Worm (Caenorhabditis elegans): ENCODE data around the gene F10C1.8.
"Not testable (repeated sequence)": the region's sequence is repeated elsewhere in the genome, so short reads cannot be mapped to it uniquely, and the experiment has no call there.

F10C1.8 gene

ce11 chrII:5745088-5745487, 9.2 kb upstream of the F10C1.8 start, which contains the start of gene F10C1.9:
Gene F10C1.9 (minus strand): TSS chrII:5745284.
- TF ChIP-seq elt-2 (tag; optimal IDR thresholded peaks at IDR 0.05) (peak; percentile 69), ztf-11 (tag; optimal IDR thresholded peaks at IDR 0.05) (no peak)

ce11 chrII:5747312-5747711, 7.0 kb upstream of the F10C1.8 start:
- TF ChIP-seq tbx-2 (tag; optimal IDR thresholded peaks at IDR 0.05) (no peak), elt-2 (tag; optimal IDR thresholded peaks at IDR 0.05) (peak; percentile 94)

ce11 chrII:5748395-5748794, 5.9 kb upstream of the F10C1.8 start:
- TF ChIP-seq skn-1 (tag; optimal IDR thresholded peaks at IDR 0.05) (peak; percentile 1), pha-4 (tag; optimal IDR thresholded peaks at IDR 0.05) (peak; percentile 39), elt-2 (tag; optimal IDR thresholded peaks at IDR 0.05) (peak; percentile 100), jun-1 (tag; optimal IDR thresholded peaks at IDR 0.05) (peak; percentile 76), pqm-1 (tag; optimal IDR thresholded peaks at IDR 0.05) (peak; percentile 97), ceh-16 (tag; optimal IDR thresholded peaks at IDR 0.05) (no peak), fos-1 (tag; optimal IDR thresholded peaks at IDR 0.05) (no peak)

DNA sequence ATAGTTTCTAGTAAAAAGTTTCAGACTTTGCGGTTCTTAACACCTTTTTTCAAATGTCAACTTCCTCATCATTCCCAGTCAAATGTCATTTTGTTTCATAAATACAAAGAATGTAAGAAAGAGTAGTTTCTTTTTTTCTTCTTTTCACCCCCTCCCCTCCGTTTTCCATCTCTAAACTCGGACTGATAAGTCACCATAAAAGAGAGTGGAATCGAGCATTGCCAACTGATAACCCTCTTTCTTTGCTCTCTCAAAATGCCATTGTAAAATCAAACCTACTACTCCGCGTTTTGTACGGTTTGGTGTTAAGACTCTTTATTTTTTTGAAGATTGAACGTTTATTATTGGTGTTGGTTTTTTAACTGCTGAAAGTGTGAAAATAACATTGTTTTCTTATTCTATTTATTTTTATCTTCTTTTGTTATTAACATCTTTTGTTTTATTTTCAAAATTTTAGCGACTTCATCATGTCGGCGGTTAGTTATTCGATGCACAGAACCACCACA, 4.5 kb upstream of the F10C1.8 start, which contains the start of gene ifb-2:
ifb-2 (plus strand) TSS at position 456 of the 506 bp plus-strand sequence.
- no peak for TF ChIP-seq R02D3.7 (tag; optimal IDR thresholded peaks at IDR 0.05)
- TF ChIP-seq pqm-1 (tag; optimal IDR thresholded peaks at IDR 0.05): peak; percentile 90
- peak; percentile 96 for TF ChIP-seq elt-2 (tag; optimal IDR thresholded peaks at IDR 0.05)
- TF ChIP-seq nhr-77 (tag; optimal IDR thresholded peaks at IDR 0.05): no peak
- no peak for TF ChIP-seq eor-1 (tag; optimal IDR thresholded peaks at IDR 0.05)
- TF ChIP-seq ceh-9 (tag; optimal IDR thresholded peaks at IDR 0.05): no peak
- no peak for TF ChIP-seq ztf-11 (tag; optimal IDR thresholded peaks at IDR 0.05)
- no peak for TF ChIP-seq snpc-4 (tag; optimal IDR thresholded peaks at IDR 0.05)

DNA sequence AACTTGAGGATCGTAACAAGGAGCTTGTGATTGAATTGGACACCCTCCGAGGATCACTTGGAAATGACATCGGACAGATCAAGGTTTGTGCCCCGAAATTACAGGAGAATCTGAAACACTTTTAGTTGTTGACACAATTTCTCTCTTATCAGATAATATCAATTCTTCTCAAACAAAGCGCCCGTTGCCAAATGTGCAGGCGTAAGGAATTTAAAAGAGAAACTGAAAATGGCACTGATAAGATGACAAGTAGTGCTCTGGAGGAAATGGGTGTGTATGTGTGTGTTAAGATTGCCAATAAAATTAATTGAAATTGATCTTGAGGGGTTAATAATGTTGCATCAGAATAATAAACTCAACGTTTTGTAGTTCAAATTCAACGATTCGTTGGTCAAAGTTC, 2.9 kb upstream of the F10C1.8 start:
- peak; percentile 39 for TF ChIP-seq pha-4 (tag; optimal IDR thresholded peaks at IDR 0.05)
- peak; percentile 97 for TF ChIP-seq elt-2 (tag; optimal IDR thresholded peaks at IDR 0.05)
- no peak for TF ChIP-seq egl-27 (tag; optimal IDR thresholded peaks at IDR 0.05)
- TF ChIP-seq ceh-16 (tag; optimal IDR thresholded peaks at IDR 0.05): no peak
- no peak for TF ChIP-seq hmg-11 (tag; optimal IDR thresholded peaks at IDR 0.05)
- peak; percentile 92 for TF ChIP-seq pqm-1 (tag; optimal IDR thresholded peaks at IDR 0.05)

ce11 chrII:5757656-5758055, 3.4 kb downstream of the F10C1.8 start, which contains the start of the genes F10C1.3 and F10C1.23:
Gene F10C1.3 (minus strand): TSS chrII:5757756.
Gene F10C1.23 (plus strand): TSS chrII:5758040.
- TF ChIP-seq ama-1 (optimal IDR thresholded peaks at IDR 0.05); elt-1 (tag; optimal IDR thresholded peaks at IDR 0.05); nhr-237 (tag; optimal IDR thresholded peaks at IDR 0.05): not testable (repeated sequence)

ce11 chrII:5765318-5765717, 11.1 kb downstream of the F10C1.8 start, which contains the start of gene ifb-1:
Gene ifb-1 (plus strand): TSS chrII:5765618.
- TF ChIP-seq ceh-16 (tag; optimal IDR thresholded peaks at IDR 0.05) (no peak), aly-2 (tag; optimal IDR thresholded peaks at IDR 0.05) (no peak), ztf-11 (tag; optimal IDR thresholded peaks at IDR 0.05) (no peak), eor-1 (tag; optimal IDR thresholded peaks at IDR 0.05) (no peak), jun-1 (tag; optimal IDR thresholded peaks at IDR 0.05) (no peak), nhr-28 (tag; optimal IDR thresholded peaks at IDR 0.05) (no peak), egl-27 (tag; optimal IDR thresholded peaks at IDR 0.05) (no peak), pha-4 (tag; optimal IDR thresholded peaks at IDR 0.05) (no peak), mdl-1 (tag; optimal IDR thresholded peaks at IDR 0.05) (no peak), unc-62 (GFP tag; optimal IDR thresholded peaks at IDR 0.05) (no peak), fkh-2 (tag; optimal IDR thresholded peaks at IDR 0.05) (no peak), skn-1 (tag; optimal IDR thresholded peaks at IDR 0.05) (no peak), ztf-4 (tag; optimal IDR thresholded peaks at IDR 0.05) (no peak), lin-39 (tag; optimal IDR thresholded peaks at IDR 0.05) (no peak), zag-1 (tag; optimal IDR thresholded peaks at IDR 0.05) (no peak), pqm-1 (tag; optimal IDR thresholded peaks at IDR 0.05) (no peak)

ce11 chrII:5768274-5768820, 14.1 kb downstream of the F10C1.8 start:
- TF ChIP-seq ceh-82 (tag; optimal IDR thresholded peaks at IDR 0.05): no peak
- peak in 1 of 3 experiments; percentile 15 for TF ChIP-seq elt-3 (tag; optimal IDR thresholded peaks at IDR 0.05)
- TF ChIP-seq nhr-11 (tag; optimal IDR thresholded peaks at IDR 0.05): no peak
- TF ChIP-seq nhr-23 (tag; optimal IDR thresholded peaks at IDR 0.05): peak; percentile 29
- peak; percentile 91 for TF ChIP-seq elt-1 (tag; optimal IDR thresholded peaks at IDR 0.05)
